Fruit fly (Drosophila melanogaster): ENCODE data around the gene Pmi.
A peak's percentile ranks its signal among the peaks of the same experiment; 100 is the strongest.

The Pmi gene

dm6 chr3L:5779476-5780401 is at the start of gene Pmi, which contains the start of the genes Myt1 and PGRP-LD (continued):
- TF ChIP-seq nerfin-1 (tag; optimal IDR thresholded peaks at IDR 0.05): no peak
- TF ChIP-seq ken (GFP tag; IDR thresholded peaks at IDR 0.05): no peak
- TF ChIP-seq psq (GFP tag; optimal IDR thresholded peaks at IDR 0.05): no peak

dm6 chr3L:5731639-5732038 is 48.2 kb upstream of the Pmi start:
- TF ChIP-seq Tbp (GFP tag; optimal IDR thresholded peaks at IDR 0.05): no peak
- no peak for TF ChIP-seq Doc3 (GFP tag; IDR thresholded peaks at IDR 0.05; ENCODE audit: partially characterized antibody)
- no peak for TF ChIP-seq ase (GFP tag; IDR thresholded peaks at IDR 0.05)
- TF ChIP-seq cwo (GFP tag; optimal IDR thresholded peaks at IDR 0.05): no peak
- TF ChIP-seq Pdp1 (GFP tag; optimal IDR thresholded peaks at IDR 0.05): no peak
- TF ChIP-seq HLH4C (GFP tag; IDR thresholded peaks at IDR 0.05; ENCODE audit: partially characterized antibody): no peak
- no peak for TF ChIP-seq CG17802 (tag; optimal IDR thresholded peaks at IDR 0.05)
- TF ChIP-seq abd-A (tag; optimal IDR thresholded peaks at IDR 0.05): peak; percentile 72
- TF ChIP-seq chif (GFP tag; optimal IDR thresholded peaks at IDR 0.05): no peak
- TF ChIP-seq Sox100B (GFP tag; optimal IDR thresholded peaks at IDR 0.05): no peak
- TF ChIP-seq crol (GFP tag; IDR thresholded peaks at IDR 0.05): peak; percentile 51; the same call in 1 of the 2 replicates

- TF ChIP-seq CG34224 (GFP tag; IDR thresholded peaks at IDR 0.05; ENCODE audit: partially characterized antibody) (no peak), CG15514 (GFP tag; optimal IDR thresholded peaks at IDR 0.05) (peak; percentile 57), CG3847 (GFP tag; IDR thresholded peaks at IDR 0.05) (peak; percentile 65), CG12155 (GFP tag; optimal IDR thresholded peaks at IDR 0.05) (peak; percentile 41), bbx (GFP tag; IDR thresholded peaks at IDR 0.05; ENCODE audit: partially characterized antibody) (peak; percentile 59; the same call in 1 of the 2 replicates), sr (GFP tag; IDR thresholded peaks at IDR 0.05) (no peak), NfI (GFP tag; optimal IDR thresholded peaks at IDR 0.05) (peak; percentile 14), pzg (GFP tag; optimal IDR thresholded peaks at IDR 0.05) (peak; percentile 58), CG4404 (GFP tag; IDR thresholded peaks at IDR 0.05) (no peak), ind (GFP tag; optimal IDR thresholded peaks at IDR 0.05) (no peak), ato (GFP tag; IDR thresholded peaks at IDR 0.05; ENCODE audit: partially characterized antibody) (0 out of 2 replicates have a peak, but pooled peaks have one; percentile 23), CG6254 (GFP tag; optimal IDR thresholded peaks at IDR 0.05) (no peak), CG6175 (GFP tag; IDR thresholded peaks at IDR 0.05) (no peak), Nf-YC (tag; optimal IDR thresholded peaks at IDR 0.05) (peak; percentile 29), pfk (GFP tag; optimal IDR thresholded peaks at IDR 0.05) (no peak), CG2199 (GFP tag; IDR thresholded peaks at IDR 0.05) (peak; percentile 21; the same call in 1 of the 3 replicates), CG2678 (tag; optimal IDR thresholded peaks at IDR 0.05) (no peak), slou (GFP tag; optimal IDR thresholded peaks at IDR 0.05) (no peak), Dek (tag; optimal IDR thresholded peaks at IDR 0.05) (no peak), CG4730 (GFP tag; IDR thresholded peaks at IDR 0.05) (no peak), tin (GFP tag; optimal IDR thresholded peaks at IDR 0.05) (no peak), luna (GFP tag; optimal IDR thresholded peaks at IDR 0.05) (no peak), Dip3 (GFP tag; optimal IDR thresholded peaks at IDR 0.05) (no peak), CG10959 (GFP tag; IDR thresholded peaks at IDR 0.05) (no peak), hkb (optimal IDR thresholded peaks at IDR 0.05) (no peak), hkb (GFP tag; IDR thresholded peaks at IDR 0.05) (no peak), CG7928 (GFP tag; optimal IDR thresholded peaks at IDR 0.05) (no peak), schlank (tag; optimal IDR thresholded peaks at IDR 0.05) (no peak), Antp (GFP tag; optimal IDR thresholded peaks at IDR 0.05) (no peak), dpn (GFP tag; optimal IDR thresholded peaks at IDR 0.05) (peak in 1 of 2 experiments; percentile 26), CG7357 (GFP tag; IDR thresholded peaks at IDR 0.05) (no peak)
These were observed 30.1 kb upstream of the Pmi start for dm6 chr3L:5749616-5750336.

All from whole organism, embryonic.